Worm (Caenorhabditis elegans) whole organism, midembryonic: ENCODE results near the gene F19F10.1.

Experiments
- cog-1 ChIP-seq: sonication (generic microtip); optimal IDR thresholded peaks from 2 replicates; lab custom pipeline; 2016; ENCODE audit warnings: missing genetic modification characterization, missing compliant biosample characterization
- flt-1 ChIP-seq: fragments of 200-800 bp; sonication (Bioruptor generic); IDR thresholded peaks from 2 replicates; pipeline ENCODE4 v1.3.6; 2022; ENCODE audit warnings: missing genetic modification characterization, missing compliant biosample characterization
- klf-2 ChIP-seq: fragments of 200-800 bp; sonication (Bioruptor generic); conservative IDR thresholded peaks from 2 replicates; pipeline ENCODE4 v1.3.6; 2022; ENCODE audit warnings: missing genetic modification reagents, missing genetic modification characterization, missing compliant biosample characterization
- ztf-23 ChIP-seq: fragments of 200-800 bp; sonication (Bioruptor generic); IDR thresholded peaks from 2 replicates; pipeline ENCODE4 v1.3.6; 2022; ENCODE audit warnings: missing genetic modification reagents, missing genetic modification characterization, missing compliant biosample characterization

DNA sequence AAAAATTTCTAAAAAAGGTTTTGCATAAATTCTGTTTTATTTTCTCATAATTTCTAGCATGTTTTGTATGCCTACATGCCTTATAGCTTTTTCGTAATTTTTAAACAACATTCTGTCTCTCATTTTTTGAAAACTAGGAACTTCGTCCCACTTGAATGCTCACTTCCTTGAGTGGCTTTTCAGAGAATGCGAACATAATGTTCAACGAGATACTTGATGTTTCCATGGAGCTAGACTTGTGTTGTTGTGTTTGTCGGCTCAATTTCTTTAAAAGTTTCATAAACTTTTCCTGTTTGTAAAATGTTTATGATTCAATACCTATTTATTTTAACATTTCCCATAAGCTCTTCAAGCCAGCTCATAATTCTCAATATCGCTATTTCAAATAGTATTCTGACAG lies 41.8 kb downstream of the F19F10.1 start, which contains the start of gene clec-213:
- TF ChIP-seq flt-1 (GFP tag; lab: Robert Waterston, UW): no peak
- TF ChIP-seq cog-1: no peak
- TF ChIP-seq klf-2 (GFP tag; lab: Robert Waterston, UW): no peak
- TF ChIP-seq ztf-23: no peak
